Fruit fly (Drosophila melanogaster): ENCODE results near the gene CG44954.

The CG44954 gene

dm6 chr3R:30600154-30601009, 21.3 kb downstream of the CG44954 start (continued):
- TF ChIP-seq HmgD (GFP tag; optimal IDR thresholded peaks at IDR 0.05) (peak; percentile 31), CG7839 (tag; optimal IDR thresholded peaks at IDR 0.05) (peak; percentile 95), HLH54F (GFP tag; optimal IDR thresholded peaks at IDR 0.05) (peak; percentile 86), h (optimal IDR thresholded peaks at IDR 0.05) (no peak), CG10462 (GFP tag; optimal IDR thresholded peaks at IDR 0.05) (peak; percentile 74), sqz (GFP tag; optimal IDR thresholded peaks at IDR 0.05) (peak; percentile 44), Dp (GFP tag; optimal IDR thresholded peaks at IDR 0.05) (no peak), CG2116 (GFP tag; optimal IDR thresholded peaks at IDR 0.05) (peak; percentile 67), dm (GFP tag; optimal IDR thresholded peaks at IDR 0.05) (peak; percentile 76), kay (GFP tag; optimal IDR thresholded peaks at IDR 0.05) (peak; percentile 83), rib (GFP tag; IDR thresholded peaks at IDR 0.05) (peak; percentile 90), sob (GFP tag; IDR thresholded peaks at IDR 0.05) (peak; percentile 94), maf-S (GFP tag; optimal IDR thresholded peaks at IDR 0.05) (peak; percentile 84), CG17385 (GFP tag; optimal IDR thresholded peaks at IDR 0.05) (peak; percentile 88), D19B (GFP tag; optimal IDR thresholded peaks at IDR 0.05) (peak; percentile 72), C15 (GFP tag; IDR thresholded peaks at IDR 0.05) (peak; percentile 89), CG4617 (GFP tag; optimal IDR thresholded peaks at IDR 0.05; ENCODE audit: borderline replicate concordance) (peak; percentile 59), HHEX (GFP tag; optimal IDR thresholded peaks at IDR 0.05) (peak; percentile 91), HmgZ (tag; optimal IDR thresholded peaks at IDR 0.05) (peak; percentile 86), org-1 (GFP tag; optimal IDR thresholded peaks at IDR 0.05) (peak; percentile 88), Scr (GFP tag; IDR thresholded peaks at IDR 0.05; ENCODE audit: partially characterized antibody) (0 out of 2 replicates have a peak, but pooled peaks have one; percentile 29), caup (GFP tag; optimal IDR thresholded peaks at IDR 0.05; ENCODE audit: severe bottlenecking) (peak; percentile 91), CrebB (tag; optimal IDR thresholded peaks at IDR 0.05) (peak; percentile 78), eve (GFP tag; optimal IDR thresholded peaks at IDR 0.05) (peak in 1 of 2 experiments; percentile 94), MTF-1 (GFP tag; optimal IDR thresholded peaks at IDR 0.05; ENCODE audit: borderline replicate concordance) (peak; percentile 62), CG10147 (GFP tag; optimal IDR thresholded peaks at IDR 0.05) (peak; percentile 89), CG12659 (GFP tag; optimal IDR thresholded peaks at IDR 0.05) (peak; percentile 88), Aef1 (GFP tag; IDR thresholded peaks at IDR 0.05) (peak; percentile 88), Ptx1 (GFP tag; IDR thresholded peaks at IDR 0.05) (peak; percentile 91), sd (tag; optimal IDR thresholded peaks at IDR 0.05) (peak; percentile 90), mirr (GFP tag; optimal IDR thresholded peaks at IDR 0.05) (peak; percentile 24), ken (GFP tag; IDR thresholded peaks at IDR 0.05) (peak; percentile 90), Nf-YB (GFP tag; optimal IDR thresholded peaks at IDR 0.05) (peak; percentile 78), Nf-YC (tag; optimal IDR thresholded peaks at IDR 0.05) (peak; percentile 76), BtbVII (GFP tag; optimal IDR thresholded peaks at IDR 0.05) (peak; percentile 88), CG12942 (GFP tag; optimal IDR thresholded peaks at IDR 0.05) (peak; percentile 82), Jarid2 (GFP tag; optimal IDR thresholded peaks at IDR 0.05) (peak; percentile 58), amos (GFP tag; IDR thresholded peaks at IDR 0.05; ENCODE audit: partially characterized antibody) (peak; percentile 38; the same call in 1 of the 2 replicates), slbo (GFP tag; IDR thresholded peaks at IDR 0.05) (peak; percentile 94), CG8944 (GFP tag; optimal IDR thresholded peaks at IDR 0.05) (peak; percentile 79), CG17186 (GFP tag; optimal IDR thresholded peaks at IDR 0.05) (peak; percentile 9), dan (GFP tag; IDR thresholded peaks at IDR 0.05) (no peak), nerfin-2 (GFP tag; IDR thresholded peaks at IDR 0.05; ENCODE audit: partially characterized antibody) (no peak), CG3995 (GFP tag; optimal IDR thresholded peaks at IDR 0.05) (peak; percentile 63), CG10321 (GFP tag; IDR thresholded peaks at IDR 0.05) (peak; percentile 64), seq (GFP tag; IDR thresholded peaks at IDR 0.05) (peak; percentile 93), Bteb2 (GFP tag; optimal IDR thresholded peaks at IDR 0.05) (peak; percentile 84), Fer3 (tag; optimal IDR thresholded peaks at IDR 0.05) (peak; percentile 89)
